Fruit fly (Drosophila melanogaster) whole organism, embryonic: ENCODE measurements around the gene CG17377.

ENCODE experiments used
- Bteb2 ChIP-seq: fragments of 200-800 bp; sonication (Bioruptor generic); optimal IDR thresholded peaks from 2 replicates; lab custom pipeline; 2016; ENCODE audit warnings: missing biosample characterization, missing genetic modification characterization
- CG10543 ChIP-seq: fragments of 200-800 bp; sonication (Bioruptor generic); optimal IDR thresholded peaks from 3 replicates; lab custom pipeline; 2017; ENCODE audit warnings: missing biosample characterization, mild to moderate bottlenecking, missing genetic modification characterization, moderate library complexity
- CG10959 ChIP-seq: fragments of 200-800 bp; sonication (Bioruptor generic); IDR thresholded peaks from 2 replicates; pipeline ENCODE4 v1.3.6; 2022; ENCODE audit warnings: missing biosample characterization, missing genetic modification characterization
- CG11085 ChIP-seq: fragments of 200-800 bp; sonication (Bioruptor generic); IDR thresholded peaks from 2 replicates; pipeline ENCODE4 v1.3.6; 2022; ENCODE audit warnings: missing biosample characterization, missing genetic modification characterization
- CG12236 ChIP-seq: fragments of 200-800 bp; sonication (Bioruptor generic); optimal IDR thresholded peaks from 2 replicates; lab custom pipeline; 2016; ENCODE audit warnings: missing biosample characterization, missing genetic modification characterization
- CG12942 ChIP-seq: fragments of 200-800 bp; sonication (Bioruptor generic); optimal IDR thresholded peaks from 3 replicates; lab custom pipeline; 2016; ENCODE audit warnings: missing biosample characterization, missing genetic modification characterization
- CG13894 ChIP-seq: fragments of 200-800 bp; sonication (Bioruptor generic); optimal IDR thresholded peaks from 3 replicates; lab custom pipeline; 2018; ENCODE audit warnings: missing biosample characterization, mild to moderate bottlenecking, missing genetic modification characterization, moderate library complexity
- CG14050 ChIP-seq: fragments of 200-800 bp; sonication (Bioruptor generic); IDR thresholded peaks from 3 replicates; pipeline ENCODE4 v1.3.6; 2022; ENCODE audit warnings: missing biosample characterization, missing genetic modification characterization
- CG15479 ChIP-seq: fragments of 200-800 bp; sonication (Bioruptor generic); optimal IDR thresholded peaks from 3 replicates; lab custom pipeline; 2019; ENCODE audit warnings: missing biosample characterization, mild to moderate bottlenecking, missing genetic modification characterization, moderate library complexity
- CG17912 ChIP-seq: fragments of 200-800 bp; sonication (Bioruptor generic); optimal IDR thresholded peaks from 2 replicates; lab custom pipeline; 2018; ENCODE audit warnings: missing biosample characterization, mild to moderate bottlenecking, missing genetic modification characterization
- CG18476 ChIP-seq: fragments of 200-800 bp; sonication (Bioruptor generic); optimal IDR thresholded peaks from 2 replicates; lab custom pipeline; 2016; ENCODE audit warnings: missing biosample characterization, mild to moderate bottlenecking, missing genetic modification characterization
- CG34224 ChIP-seq: fragments of 200-800 bp; sonication (Bioruptor generic); IDR thresholded peaks from 3 replicates; pipeline ENCODE4 v1.3.6; 2022; ENCODE audit warnings: missing biosample characterization, missing genetic modification characterization; ENCODE audit not compliant: partially characterized antibody
- CG5953 ChIP-seq: fragments of 200-800 bp; sonication (Bioruptor generic); IDR thresholded peaks from 2 replicates; pipeline ENCODE4 v1.3.6; 2022; ENCODE audit warnings: missing biosample characterization, missing genetic modification characterization
- CTCF ChIP-seq: fragments of 200-800 bp; sonication (Bioruptor generic); optimal IDR thresholded peaks from 2 replicates; lab custom pipeline; 2017; ENCODE audit warnings: missing biosample characterization, mild to moderate bottlenecking, missing genetic modification characterization, moderate library complexity
- Dref ChIP-seq: fragments of 200-800 bp; sonication (Bioruptor generic); IDR thresholded peaks from 2 replicates; pipeline ENCODE4 v1.3.6; 2022; ENCODE audit warnings: missing biosample characterization, missing genetic modification characterization
- GATAe ChIP-seq: fragments of 200-800 bp; sonication (Bioruptor generic); conservative IDR thresholded peaks from 2 replicates; pipeline ENCODE4 v1.3.6; 2022; ENCODE audit warnings: missing biosample characterization, missing genetic modification characterization
- Gsc ChIP-seq: fragments of 200-800 bp; sonication (Bioruptor generic); IDR thresholded peaks from 2 replicates; pipeline ENCODE4 v1.3.6; 2022; ENCODE audit warnings: missing biosample characterization, missing genetic modification characterization
- HLHmδ ChIP-seq: fragments of 200-800 bp; sonication (Bioruptor generic); optimal IDR thresholded peaks from 2 replicates; lab custom pipeline; 2018; ENCODE audit warnings: missing biosample characterization, mild to moderate bottlenecking, missing genetic modification characterization, moderate library complexity
- Hand ChIP-seq: fragments of 200-800 bp; sonication (Bioruptor generic); optimal IDR thresholded peaks from 2 replicates; lab custom pipeline; 2017; ENCODE audit warnings: mild to moderate bottlenecking, missing biosample characterization, missing genetic modification reagents, missing genetic modification characterization
- Hey ChIP-seq: fragments of 200-800 bp; sonication (Bioruptor generic); optimal IDR thresholded peaks from 3 replicates; lab custom pipeline; 2018; ENCODE audit warnings: missing biosample characterization, mild to moderate bottlenecking, missing genetic modification characterization
- Med ChIP-seq: fragments of 200-800 bp; sonication (Bioruptor generic); peaks from one replicate; lab custom pipeline; 2016; ENCODE audit warnings: missing biosample characterization, missing genetic modification characterization, mild to moderate bottlenecking, inconsistent platforms, moderate library complexity
- Opbp ChIP-seq: fragments of 200-800 bp; sonication (Bioruptor generic); IDR thresholded peaks from 3 replicates; pipeline ENCODE4 v1.3.6; 2022; ENCODE audit warnings: missing biosample characterization, missing genetic modification characterization; ENCODE audit not compliant: partially characterized antibody
- Pdp1 ChIP-seq, 2 experiments: fragments of 200-800 bp; sonication (Bioruptor generic); optimal IDR thresholded peaks; 3 replicates each; lab custom pipeline; 2016; ENCODE audit warnings: missing biosample characterization in 2 of 2, missing genetic modification characterization in 2 of 2, mild to moderate bottlenecking in 1 of 2, moderate library complexity in 1 of 2
- Rfx ChIP-seq: fragments of 200-800 bp; sonication (Bioruptor generic); IDR thresholded peaks from 2 replicates; pipeline ENCODE4 v1.3.6; 2022; ENCODE audit warnings: missing biosample characterization, missing genetic modification characterization
- Scr ChIP-seq: fragments of 200-800 bp; sonication (Bioruptor generic); IDR thresholded peaks from 2 replicates; pipeline ENCODE4 v1.3.6; 2022; ENCODE audit warnings: missing biosample characterization, missing genetic modification characterization; ENCODE audit not compliant: partially characterized antibody
- Sry-δ ChIP-seq: fragments of 200-800 bp; sonication (Bioruptor generic); optimal IDR thresholded peaks from 2 replicates; lab custom pipeline; 2016; ENCODE audit warnings: missing biosample characterization, missing genetic modification characterization
- Trl ChIP-seq, 3 experiments: fragments of >200 bp in 2 of 3; fragments of 200-800 bp in 1 of 3; sonication (Bioruptor generic) in 1 of 3; optimal IDR thresholded peaks; 2 replicates in 1 of 3; 3 replicates in 2 of 3; lab custom pipeline; 2016 to 2017; ENCODE audit warnings: missing biosample characterization in 1 of 3, missing genetic modification characterization in 1 of 3
- ash1 ChIP-seq: fragments of 200-800 bp; sonication (Bioruptor generic); optimal IDR thresholded peaks from 2 replicates; lab custom pipeline; 2018; ENCODE audit warnings: missing biosample characterization, mild to moderate bottlenecking, missing genetic modification characterization
- bbx ChIP-seq: fragments of 200-800 bp; sonication (Bioruptor generic); IDR thresholded peaks from 2 replicates; pipeline ENCODE4 v1.3.6; 2022; ENCODE audit warnings: missing biosample characterization, missing genetic modification characterization; ENCODE audit not compliant: partially characterized antibody
- cg ChIP-seq: fragments of 200-800 bp; sonication (Bioruptor generic); optimal IDR thresholded peaks from 3 replicates; lab custom pipeline; 2019; ENCODE audit warnings: missing biosample characterization, mild to moderate bottlenecking, missing genetic modification characterization, moderate library complexity
- chinmo ChIP-seq: fragments of 200-800 bp; sonication (Bioruptor generic); IDR thresholded peaks from 4 replicates; pipeline ENCODE4 v1.3.6; 2022; ENCODE audit warnings: missing biosample characterization, missing genetic modification characterization; ENCODE audit not compliant: partially characterized antibody
- crol ChIP-seq: fragments of 200-800 bp; sonication (Bioruptor generic); IDR thresholded peaks from 2 replicates; pipeline ENCODE4 v1.3.6; 2022; ENCODE audit warnings: missing biosample characterization, missing genetic modification characterization
- cwo ChIP-seq: fragments of 200-800 bp; sonication (Bioruptor generic); optimal IDR thresholded peaks from 3 replicates; lab custom pipeline; 2017; ENCODE audit warnings: missing biosample characterization, missing genetic modification characterization, mild to moderate bottlenecking, moderate library complexity, missing genetic modification reagents
- disco-r ChIP-seq: fragments of 200-800 bp; sonication (Bioruptor generic); optimal IDR thresholded peaks from 2 replicates; lab custom pipeline; 2016; ENCODE audit warnings: missing biosample characterization, missing genetic modification characterization
- esg ChIP-seq: fragments of 200-800 bp; sonication (Bioruptor generic); conservative IDR thresholded peaks from 2 replicates; pipeline ENCODE4 v1.3.6; 2022; ENCODE audit warnings: missing biosample characterization, missing genetic modification characterization
- eve ChIP-seq, 2 experiments: fragments of >200 bp; optimal IDR thresholded peaks; 2 replicates each; lab custom pipeline; 2017; ENCODE audit warnings: missing biosample characterization in 2 of 2, missing genetic modification characterization in 2 of 2
- ewg ChIP-seq: fragments of 200-800 bp; sonication (Bioruptor generic); optimal IDR thresholded peaks from 3 replicates; lab custom pipeline; 2017; ENCODE audit warnings: mild to moderate bottlenecking, missing biosample characterization, missing genetic modification reagents, missing genetic modification characterization
- fd64A ChIP-seq: fragments of 200-800 bp; sonication (Bioruptor generic); optimal IDR thresholded peaks from 3 replicates; lab custom pipeline; 2018; ENCODE audit warnings: missing biosample characterization, mild to moderate bottlenecking, missing genetic modification characterization
- gsb ChIP-seq: fragments of 200-800 bp; sonication (Bioruptor generic); IDR thresholded peaks from 2 replicates; pipeline ENCODE4 v1.3.6; 2022; ENCODE audit warnings: missing biosample characterization, missing genetic modification characterization
- kah ChIP-seq: fragments of 200-800 bp; sonication (Bioruptor generic); optimal IDR thresholded peaks from 2 replicates; lab custom pipeline; 2018; ENCODE audit warnings: missing biosample characterization, mild to moderate bottlenecking, missing genetic modification characterization
- klu ChIP-seq: fragments of 200-800 bp; sonication (Bioruptor generic); IDR thresholded peaks from 2 replicates; pipeline ENCODE4 v1.3.6; 2022; ENCODE audit warnings: missing biosample characterization, missing genetic modification characterization
- lola ChIP-seq, 3 experiments: fragments of >200 bp in 2 of 3; fragments of 200-800 bp in 1 of 3; sonication (Bioruptor generic) in 1 of 3; optimal IDR thresholded peaks; 2 replicates each; lab custom pipeline; 2017 to 2019; ENCODE audit warnings: missing biosample characterization in 3 of 3, missing genetic modification characterization in 3 of 3, mild to moderate bottlenecking in 1 of 3, moderate library complexity in 1 of 3
- pros ChIP-seq: fragments of 200-800 bp; sonication (Bioruptor generic); optimal IDR thresholded peaks from 3 replicates; lab custom pipeline; 2019; ENCODE audit warnings: missing biosample characterization, mild to moderate bottlenecking, missing genetic modification characterization, moderate library complexity
- slou ChIP-seq: fragments of 200-800 bp; sonication (Bioruptor generic); optimal IDR thresholded peaks from 3 replicates; lab custom pipeline; 2016; ENCODE audit warnings: missing biosample characterization, missing genetic modification characterization
- tin ChIP-seq: fragments of 200-800 bp; sonication (Bioruptor generic); optimal IDR thresholded peaks from 3 replicates; lab custom pipeline; 2016; ENCODE audit warnings: missing biosample characterization, missing genetic modification characterization
- wor ChIP-seq: fragments of 200-800 bp; sonication (Bioruptor generic); IDR thresholded peaks from 2 replicates; pipeline ENCODE4 v1.3.6; 2022; ENCODE audit warnings: missing biosample characterization, missing genetic modification characterization
- z ChIP-seq: fragments of 200-800 bp; sonication (Bioruptor generic); IDR thresholded peaks from 3 replicates; pipeline ENCODE4 v1.3.6; 2022; ENCODE audit warnings: missing biosample characterization, missing genetic modification characterization
- zen2 ChIP-seq: fragments of 200-800 bp; sonication (Bioruptor generic); IDR thresholded peaks from 3 replicates; pipeline ENCODE4 v1.3.6; 2022; ENCODE audit warnings: missing biosample characterization, missing genetic modification characterization; ENCODE audit not compliant: partially characterized antibody
- zfh1 ChIP-seq: fragments of 200-800 bp; sonication (Bioruptor generic); IDR thresholded peaks from 3 replicates; pipeline ENCODE4 v1.3.6; 2022; ENCODE audit warnings: missing biosample characterization, missing genetic modification characterization

Gene CG17377

DNA sequence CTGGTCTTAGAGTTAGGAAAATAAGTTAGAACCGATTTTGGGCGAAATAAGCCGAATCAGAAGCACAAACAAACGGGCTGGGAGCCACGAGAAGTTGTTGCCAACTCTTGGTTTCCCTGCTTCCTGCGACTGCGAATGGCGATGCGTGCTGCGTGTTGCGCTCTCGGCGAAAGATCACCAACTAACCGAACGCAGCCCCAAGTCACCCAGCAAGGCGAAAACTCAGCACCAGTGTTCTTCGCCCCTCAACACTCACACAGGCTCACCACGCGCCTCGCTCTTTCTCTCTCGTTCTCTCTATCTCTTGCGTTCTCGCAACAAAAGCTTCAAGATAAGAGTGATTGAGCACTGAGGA lies 16.0 kb downstream of the CG17377 start, which contains the start of gene nrv1 (continued):
- peak; percentile 84 for TF ChIP-seq z (GFP tag; lab: Robert Waterston, UW)
- TF ChIP-seq chinmo (GFP tag; lab: Robert Waterston, UW): peak; percentile 85; the same call in 2 of the 4 replicates
- no peak for TF ChIP-seq zfh1 (GFP tag; lab: Robert Waterston, UW)
- TF ChIP-seq Trl (optimal IDR thresholded peaks at IDR 0.05; lab: Kevin White, UChicago): peak; percentile 78 to 86
- no peak for TF ChIP-seq Trl (GFP tag; optimal IDR thresholded peaks at IDR 0.05; lab: Kevin White, UChicago)
- TF ChIP-seq HLHmδ: peak; percentile 75
- peak; percentile 21; the same call in 1 of the 3 replicates for TF ChIP-seq CG34224 (GFP tag; lab: Robert Waterston, UW)
- no peak for TF ChIP-seq ewg (GFP tag; lab: Kevin White, UChicago)
- peak; percentile 69 for TF ChIP-seq bbx (GFP tag; lab: Robert Waterston, UW)
- 0 out of 3 replicates have a peak, but pooled peaks have one; percentile 29 for TF ChIP-seq Opbp (GFP tag; lab: Robert Waterston, UW)
- TF ChIP-seq Scr (GFP tag; lab: Robert Waterston, UW): 0 out of 2 replicates have a peak, but pooled peaks have one; percentile 38
- peak; percentile 14 for TF ChIP-seq cg (GFP tag; lab: Kevin White, UChicago)
- peak; percentile 73; the same call in 1 of the 2 replicates for TF ChIP-seq crol (GFP tag; lab: Robert Waterston, UW)
- TF ChIP-seq CG10543 (GFP tag; lab: Kevin White, UChicago): no peak

DNA sequence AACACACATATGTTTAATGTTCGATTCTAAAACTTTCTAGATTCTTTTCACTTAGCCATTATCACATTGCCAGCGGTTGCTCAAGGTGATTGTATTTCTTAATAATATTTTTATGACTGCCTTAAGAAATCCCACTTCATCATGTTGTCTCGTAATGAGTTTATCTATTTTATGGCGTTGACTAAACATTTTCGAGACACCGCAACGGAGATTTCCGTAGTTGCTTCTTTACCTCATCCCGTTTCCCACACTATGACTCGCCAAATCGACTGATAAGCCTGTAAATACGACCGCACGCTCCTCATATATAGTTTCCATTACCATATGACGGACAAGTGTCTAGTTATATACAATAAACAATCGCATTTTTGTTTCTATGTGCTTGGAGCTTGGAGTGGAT lies 17.1 kb downstream of the CG17377 start:
- TF ChIP-seq CG11085 (GFP tag; lab: Robert Waterston, UW) (no peak), CG17912 (no peak), fd64A (GFP tag; lab: Kevin White, UChicago) (no peak), Gsc (GFP tag; lab: Robert Waterston, UW) (no peak), CTCF (GFP tag; lab: Kevin White, UChicago) (no peak), disco-r (GFP tag; lab: Kevin White, UChicago) (no peak), eve (GFP tag; optimal IDR thresholded peaks at IDR 0.05; lab: Kevin White, UChicago) (peak in 1 of 2 experiments; percentile 18), CG13894 (tag; lab: Kevin White, UChicago) (peak; percentile 4), GATAe (no peak), ash1 (no peak), CG12236 (GFP tag; lab: Kevin White, UChicago) (no peak), cwo (GFP tag; lab: Kevin White, UChicago) (no peak), CG5953 (GFP tag; lab: Robert Waterston, UW) (no peak), gsb (no peak), CG14050 (GFP tag; lab: Robert Waterston, UW) (no peak), crol (GFP tag; lab: Robert Waterston, UW) (0 out of 2 replicates have a peak, but pooled peaks have one; percentile 13), klu (GFP tag; lab: Robert Waterston, UW) (no peak), wor (GFP tag; lab: Robert Waterston, UW) (no peak), Opbp (GFP tag; lab: Robert Waterston, UW) (no peak), Dref (GFP tag; lab: Robert Waterston, UW) (no peak), CG10959 (GFP tag; lab: Robert Waterston, UW) (no peak), Pdp1 (GFP tag; optimal IDR thresholded peaks at IDR 0.05; lab: Kevin White, UChicago) (peak in 1 of 2 experiments; percentile 29), CG18476 (GFP tag; lab: Kevin White, UChicago) (no peak), lola (GFP tag; optimal IDR thresholded peaks at IDR 0.05; lab: Kevin White, UChicago) (no peak), kah (no peak), Rfx (GFP tag; lab: Robert Waterston, UW) (no peak), pros (GFP tag; lab: Kevin White, UChicago) (no peak), Bteb2 (GFP tag; lab: Kevin White, UChicago) (no peak), zen2 (no peak), Sry-δ (GFP tag; lab: Kevin White, UChicago) (no peak), Hey (tag; lab: Kevin White, UChicago) (peak; percentile 32), Med (GFP tag; lab: Kevin White, UChicago) (peak; percentile 27), tin (GFP tag; lab: Kevin White, UChicago) (no peak), esg (GFP tag; lab: Robert Waterston, UW) (no peak), CG15479 (GFP tag; lab: Kevin White, UChicago) (no peak), CG12942 (no peak), slou (no peak), Hand (GFP tag; lab: Kevin White, UChicago) (no peak)
